Fruit fly (Drosophila melanogaster) whole organism, wandering third instar larva: ENCODE measurements around the gene CG8031.

Source experiments
- Abd-B ChIP-seq: fragments of >200 bp; optimal IDR thresholded peaks from 2 replicates; lab custom pipeline; 2017; ENCODE audit warnings: missing biosample characterization, missing genetic modification characterization
- CG32264 ChIP-seq: fragments of 200-800 bp; sonication (Bioruptor generic); optimal IDR thresholded peaks from 2 replicates; lab custom pipeline; 2016; ENCODE audit warnings: missing biosample characterization, missing genetic modification characterization
- CG9705 ChIP-seq: fragments of 200-800 bp; sonication (Bioruptor generic); optimal IDR thresholded peaks from 2 replicates; lab custom pipeline; 2018; ENCODE audit warnings: missing biosample characterization, mild to moderate bottlenecking, missing genetic modification characterization
- Dif ChIP-seq: fragments of 200-275, 200-300 bp; sonication (Bioruptor generic); optimal IDR thresholded peaks from 2 replicates; lab custom pipeline; 2018; ENCODE audit warnings: missing biosample characterization, missing genetic modification characterization; ENCODE audit not compliant: partially characterized antibody
- GATAd ChIP-seq: sonication (Bioruptor generic); optimal IDR thresholded peaks from 2 replicates; lab custom pipeline; 2016; ENCODE audit warnings: missing biosample characterization, missing genetic modification characterization
- HLH106 ChIP-seq: fragments of 200-800 bp; optimal IDR thresholded peaks from 3 replicates; lab custom pipeline; 2019; ENCODE audit warnings: missing biosample characterization, mild to moderate bottlenecking, missing genetic modification characterization, moderate library complexity
- Hnf4 ChIP-seq: fragments of 200-800 bp; sonication (Bioruptor generic); optimal IDR thresholded peaks from 2 replicates; lab custom pipeline; 2016; ENCODE audit warnings: missing biosample characterization, mild to moderate bottlenecking, missing genetic modification characterization
- Hr78 ChIP-seq: fragments of >200 bp; optimal IDR thresholded peaks from 2 replicates; lab custom pipeline; 2017; ENCODE audit warnings: missing biosample characterization, missing genetic modification characterization
- Hr83 ChIP-seq: fragments of 200-300 bp; sonication (Bioruptor generic); optimal IDR thresholded peaks from 2 replicates; lab custom pipeline; 2016; ENCODE audit warnings: missing biosample characterization, mild to moderate bottlenecking, missing genetic modification characterization, moderate library complexity; ENCODE audit not compliant: poor library complexity, severe bottlenecking
- Jra ChIP-seq: sonication (Bioruptor generic); optimal IDR thresholded peaks from 2 replicates; lab custom pipeline; 2016; ENCODE audit warnings: missing biosample characterization, missing genetic modification characterization
- Mio ChIP-seq: sonication (Bioruptor generic); optimal IDR thresholded peaks from 2 replicates; lab custom pipeline; 2016; ENCODE audit warnings: missing biosample characterization, missing genetic modification characterization
- Myc ChIP-seq: fragments of >200 bp; optimal IDR thresholded peaks from 2 replicates; lab custom pipeline; 2017
- N ChIP-seq: fragments of >200 bp; optimal IDR thresholded peaks from 2 replicates; lab custom pipeline; 2018; ENCODE audit warnings: missing biosample characterization, missing external identifiers, missing genetic modification characterization
- OdsH ChIP-seq: fragments of 200-800 bp; sonication (Bioruptor generic); optimal IDR thresholded peaks from 2 replicates; lab custom pipeline; 2016; ENCODE audit warnings: missing biosample characterization, mild to moderate bottlenecking, missing genetic modification characterization
- Rel ChIP-seq, 2 experiments: fragments of 200-800 bp; sonication (Bioruptor generic) in 1 of 2; optimal IDR thresholded peaks; 2 replicates in 1 of 2; 3 replicates in 1 of 2; lab custom pipeline; 2016 to 2019; ENCODE audit warnings: mild to moderate bottlenecking in 2 of 2, missing biosample characterization in 2 of 2, missing genetic modification characterization in 2 of 2, moderate library complexity in 1 of 2
- Sp1 ChIP-seq: fragments of 200-800 bp; sonication (Bioruptor generic); optimal IDR thresholded peaks from 3 replicates; lab custom pipeline; 2019; ENCODE audit warnings: missing biosample characterization, mild to moderate bottlenecking, missing genetic modification characterization, moderate library complexity
- Vsx2 ChIP-seq: fragments of 200-300, 225-300 bp; sonication (Bioruptor generic); optimal IDR thresholded peaks from 2 replicates; lab custom pipeline; 2018; ENCODE audit warnings: missing biosample characterization, missing genetic modification characterization; ENCODE audit not compliant: partially characterized antibody
- br ChIP-seq: fragments of 200-800 bp; sonication (Bioruptor generic); optimal IDR thresholded peaks from 2 replicates; lab custom pipeline; 2016; ENCODE audit warnings: missing biosample characterization, missing genetic modification characterization
- brk ChIP-seq: fragments of 200-800 bp; sonication (Bioruptor generic); optimal IDR thresholded peaks from 2 replicates; lab custom pipeline; 2016; ENCODE audit warnings: missing biosample characterization, mild to moderate bottlenecking, missing genetic modification characterization
- dl ChIP-seq, 2 experiments: fragments of 175-275, 200-275 bp in 1 of 2; fragments of 200-275 bp in 1 of 2; sonication (Bioruptor generic); optimal IDR thresholded peaks; lab custom pipeline; 2018; ENCODE audit warnings: mild to moderate bottlenecking in 2 of 2, missing biosample characterization in 2 of 2, missing genetic modification characterization in 2 of 2, moderate library complexity in 2 of 2; ENCODE audit not compliant: partially characterized antibody in 2 of 2, insufficient read depth in 1 of 2
- dmrt93B ChIP-seq: fragments of 200-800 bp; sonication (Bioruptor generic); optimal IDR thresholded peaks from 2 replicates; lab custom pipeline; 2018; ENCODE audit warnings: missing biosample characterization, mild to moderate bottlenecking, missing genetic modification characterization
- dsf ChIP-seq: sonication (Bioruptor generic); optimal IDR thresholded peaks from 2 replicates; lab custom pipeline; 2016; ENCODE audit warnings: missing biosample characterization, missing genetic modification characterization, borderline replicate concordance
- ey ChIP-seq: fragments of 200-800 bp; sonication (Bioruptor generic); optimal IDR thresholded peaks from 2 replicates; lab custom pipeline; 2016; ENCODE audit warnings: missing biosample characterization, missing genetic modification characterization
- foxo ChIP-seq, 2 experiments: fragments of 200-800 bp; sonication (Bioruptor generic); optimal IDR thresholded peaks; 2 replicates in 1 of 2; 3 replicates in 1 of 2; lab custom pipeline; 2016 to 2017; ENCODE audit warnings: missing biosample characterization in 2 of 2, missing genetic modification characterization in 2 of 2
- fru ChIP-seq: fragments of 200-800 bp; sonication (Bioruptor generic); optimal IDR thresholded peaks from 3 replicates; lab custom pipeline; 2016; ENCODE audit warnings: missing biosample characterization, mild to moderate bottlenecking, missing genetic modification characterization
- h ChIP-seq: fragments of 200-800 bp; sonication (Bioruptor generic); optimal IDR thresholded peaks from 3 replicates; lab custom pipeline; 2016; ENCODE audit warnings: missing biosample characterization, mild to moderate bottlenecking, missing genetic modification characterization
- jim ChIP-seq: fragments of 175-275, 200-325 bp; sonication (Bioruptor generic); optimal IDR thresholded peaks from 2 replicates; lab custom pipeline; 2016; ENCODE audit warnings: missing biosample characterization, mild to moderate bottlenecking, missing genetic modification characterization
- lola ChIP-seq: fragments of >200 bp; optimal IDR thresholded peaks from 2 replicates; lab custom pipeline; 2017; ENCODE audit warnings: missing biosample characterization, missing genetic modification characterization
- pan ChIP-seq: fragments of >200 bp; optimal IDR thresholded peaks from 2 replicates; lab custom pipeline; 2017
- psq ChIP-seq: fragments of 200-800 bp; sonication (Bioruptor generic); optimal IDR thresholded peaks from 3 replicates; lab custom pipeline; 2017; ENCODE audit warnings: missing biosample characterization, mild to moderate bottlenecking, missing genetic modification characterization, moderate library complexity
- rgr ChIP-seq: fragments of 200-800 bp; sonication (Bioruptor generic); optimal IDR thresholded peaks from 3 replicates; lab custom pipeline; 2016; ENCODE audit warnings: missing biosample characterization, mild to moderate bottlenecking, missing genetic modification characterization
- sage ChIP-seq: fragments of 200-800 bp; sonication (Bioruptor generic); optimal IDR thresholded peaks from 2 replicates; lab custom pipeline; 2016; ENCODE audit warnings: missing biosample characterization, mild to moderate bottlenecking, missing genetic modification characterization
- sv ChIP-seq: fragments of 200-800 bp; sonication (Bioruptor generic); optimal IDR thresholded peaks from 3 replicates; lab custom pipeline; 2016; ENCODE audit warnings: missing biosample characterization, missing genetic modification characterization
- tai ChIP-seq: sonication (Bioruptor generic); optimal IDR thresholded peaks from 2 replicates; lab custom pipeline; 2016; ENCODE audit warnings: missing biosample characterization, missing genetic modification characterization
- usp ChIP-seq: fragments of >200 bp; optimal IDR thresholded peaks from 2 replicates; lab custom pipeline; 2017; ENCODE audit warnings: missing biosample characterization, missing genetic modification characterization
- woc ChIP-seq: sonication (Bioruptor generic); optimal IDR thresholded peaks from 2 replicates; lab custom pipeline; 2016; ENCODE audit warnings: missing biosample characterization, mild to moderate bottlenecking, missing genetic modification characterization

The CG8031 gene

DNA sequence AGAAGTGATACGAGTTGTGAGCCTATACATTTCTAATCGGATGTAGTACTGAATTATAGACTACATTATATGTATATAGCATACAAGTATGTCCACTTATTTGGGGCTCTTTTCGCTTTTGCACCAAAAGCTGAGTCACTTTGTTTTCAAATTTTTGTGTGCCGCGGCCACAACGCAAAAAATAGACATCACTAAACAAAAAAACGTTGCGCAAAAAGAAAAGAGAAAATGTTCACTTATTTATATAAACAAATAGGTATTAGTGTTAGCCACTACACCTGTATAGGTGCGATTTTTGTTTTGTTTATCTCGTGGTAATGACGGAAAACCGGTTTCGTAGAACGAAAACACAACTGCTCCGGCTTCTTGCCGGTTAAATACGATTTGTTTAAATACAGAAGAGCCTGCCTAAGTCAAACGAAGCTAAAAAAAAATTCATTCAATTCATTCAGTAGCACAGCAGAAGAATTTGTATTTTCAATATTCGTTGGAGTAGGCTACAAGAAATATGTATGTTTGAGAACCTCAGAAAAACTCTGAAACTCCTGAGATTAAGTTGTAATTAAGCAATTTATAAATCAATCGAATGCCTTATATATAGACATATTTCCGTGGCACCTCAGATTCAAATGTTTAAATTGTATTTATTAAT lies 28.0 kb downstream of the CG8031 start:
- TF ChIP-seq Hr78 (GFP tag; lab: Kevin White, UChicago): no peak

DNA sequence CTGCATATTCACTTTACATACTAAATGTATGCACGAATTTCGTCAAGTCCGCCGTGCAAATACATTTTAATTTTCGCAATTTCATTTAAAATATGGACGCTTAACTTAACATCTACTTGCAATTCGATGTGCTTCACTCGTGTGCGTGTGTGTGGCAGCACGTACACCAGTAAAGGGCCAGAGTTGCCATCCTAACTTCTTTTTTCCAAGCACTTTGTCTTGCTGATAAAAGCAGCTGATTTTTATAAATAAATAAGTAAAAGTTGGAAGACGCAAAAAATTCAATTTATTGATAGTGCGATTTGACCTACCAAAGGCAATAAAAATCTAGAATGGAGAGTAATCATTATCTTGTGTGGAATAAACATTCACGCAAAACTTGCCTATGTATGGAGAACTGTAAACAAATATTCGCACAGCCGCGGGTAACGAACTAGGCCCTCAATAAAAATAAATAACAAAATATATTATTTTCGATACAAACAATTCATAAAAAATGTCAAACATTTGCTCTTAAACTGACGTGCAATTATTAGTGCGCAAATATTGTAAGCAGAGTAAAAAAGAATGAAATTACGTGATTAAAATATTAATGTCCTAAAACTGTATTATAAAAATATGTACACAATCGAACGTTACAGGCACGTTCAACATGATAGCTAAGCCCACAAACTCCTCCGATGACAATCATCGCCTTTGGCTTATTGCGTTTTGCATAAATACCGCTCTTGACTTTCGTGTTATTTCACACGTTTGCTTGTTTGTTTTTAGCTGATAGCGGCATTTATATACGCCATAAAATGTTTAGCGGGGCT lies 28.7 kb downstream of the CG8031 start:
- TF ChIP-seq woc: peak; percentile 59
- TF ChIP-seq Vsx2 (GFP tag; lab: Kevin White, UChicago): no peak
- peak; percentile 60 for TF ChIP-seq psq
- no peak for TF ChIP-seq Rel (GFP tag; optimal IDR thresholded peaks at IDR 0.05; lab: Kevin White, UChicago)
- TF ChIP-seq Rel (tag; optimal IDR thresholded peaks at IDR 0.05; lab: Kevin White, UChicago): peak; percentile 54
- TF ChIP-seq ey (GFP tag; lab: Kevin White, UChicago): peak; percentile 43
- TF ChIP-seq OdsH (GFP tag; lab: Kevin White, UChicago): peak; percentile 62
- TF ChIP-seq brk (GFP tag; lab: Kevin White, UChicago): peak; percentile 45
- TF ChIP-seq dsf (GFP tag; lab: Kevin White, UChicago): no peak
- no peak for TF ChIP-seq Jra (GFP tag; lab: Kevin White, UChicago)
- TF ChIP-seq CG32264 (GFP tag; lab: Kevin White, UChicago): no peak
- peak; percentile 30 for TF ChIP-seq Hr83
- peak; percentile 33 for TF ChIP-seq CG9705 (GFP tag; lab: Kevin White, UChicago)
- peak in 1 of 2 experiments; percentile 65 for TF ChIP-seq foxo (GFP tag; optimal IDR thresholded peaks at IDR 0.05; lab: Kevin White, UChicago)
- peak; percentile 43 for TF ChIP-seq sage (GFP tag; lab: Kevin White, UChicago)
- peak; percentile 63 for TF ChIP-seq fru (GFP tag; lab: Kevin White, UChicago)
- TF ChIP-seq sv (GFP tag; lab: Kevin White, UChicago): peak; percentile 47
- TF ChIP-seq rgr (GFP tag; lab: Kevin White, UChicago): peak; percentile 67
- TF ChIP-seq usp: no peak
- TF ChIP-seq pan: no peak
- TF ChIP-seq Hnf4 (GFP tag; lab: Kevin White, UChicago): peak; percentile 24
- no peak for TF ChIP-seq Myc (lab: Kevin White, UChicago)
- TF ChIP-seq tai: no peak
- no peak for TF ChIP-seq lola
- TF ChIP-seq h (GFP tag; lab: Kevin White, UChicago): peak; percentile 62
- TF ChIP-seq br (GFP tag; lab: Kevin White, UChicago): peak; percentile 38
- TF ChIP-seq Sp1 (GFP tag; lab: Kevin White, UChicago): peak; percentile 61
- no peak for TF ChIP-seq Dif (GFP tag; lab: Kevin White, UChicago)
- peak; percentile 70 for TF ChIP-seq HLH106

- TF ChIP-seq Hr78 (GFP tag; lab: Kevin White, UChicago) (no peak), fru (GFP tag; lab: Kevin White, UChicago) (peak; percentile 63), brk (GFP tag; lab: Kevin White, UChicago) (peak; percentile 37), Abd-B (GFP tag; lab: Kevin White, UChicago) (no peak), dsf (GFP tag; lab: Kevin White, UChicago) (no peak), Mio (GFP tag; lab: Kevin White, UChicago) (no peak), HLH106 (peak; percentile 69), ey (GFP tag; lab: Kevin White, UChicago) (peak; percentile 22), Rel (GFP tag; optimal IDR thresholded peaks at IDR 0.05; lab: Kevin White, UChicago) (no peak), Rel (tag; optimal IDR thresholded peaks at IDR 0.05; lab: Kevin White, UChicago) (no peak), psq (peak; percentile 18), Jra (GFP tag; lab: Kevin White, UChicago) (no peak), GATAd (GFP tag; lab: Kevin White, UChicago) (no peak), Sp1 (GFP tag; lab: Kevin White, UChicago) (peak; percentile 74), dmrt93B (GFP tag; lab: Kevin White, UChicago) (peak; percentile 28), tai (no peak), jim (GFP tag; lab: Kevin White, UChicago) (peak; percentile 64), CG32264 (GFP tag; lab: Kevin White, UChicago) (peak; percentile 27), foxo (GFP tag; optimal IDR thresholded peaks at IDR 0.05; lab: Kevin White, UChicago) (peak in 1 of 2 experiments; percentile 72), dl (GFP tag; optimal IDR thresholded peaks at IDR 0.05; lab: Kevin White, UChicago; ENCODE audit: insufficient read depth in 1 of 2, partially characterized antibody in 2 of 2) (no peak), N (GFP tag; lab: Kevin White, UChicago) (peak; percentile 33), h (GFP tag; lab: Kevin White, UChicago) (peak; percentile 40), rgr (GFP tag; lab: Kevin White, UChicago) (peak; percentile 46), pan (no peak), Hnf4 (GFP tag; lab: Kevin White, UChicago) (no peak), Dif (GFP tag; lab: Kevin White, UChicago) (no peak), woc (no peak), lola (no peak), Myc (lab: Kevin White, UChicago) (no peak), sv (GFP tag; lab: Kevin White, UChicago) (peak; percentile 33), OdsH (GFP tag; lab: Kevin White, UChicago) (no peak), br (GFP tag; lab: Kevin White, UChicago) (no peak), CG9705 (GFP tag; lab: Kevin White, UChicago) (peak; percentile 31), Hr83 (peak; percentile 36), sage (GFP tag; lab: Kevin White, UChicago) (no peak)
Measured at dm6 chr3R:12981334-12982166, 29.6 kb downstream of the CG8031 start.
